Fruit fly (Drosophila melanogaster): ENCODE measurements around the gene Arl1.

The Arl1 gene

DNA sequence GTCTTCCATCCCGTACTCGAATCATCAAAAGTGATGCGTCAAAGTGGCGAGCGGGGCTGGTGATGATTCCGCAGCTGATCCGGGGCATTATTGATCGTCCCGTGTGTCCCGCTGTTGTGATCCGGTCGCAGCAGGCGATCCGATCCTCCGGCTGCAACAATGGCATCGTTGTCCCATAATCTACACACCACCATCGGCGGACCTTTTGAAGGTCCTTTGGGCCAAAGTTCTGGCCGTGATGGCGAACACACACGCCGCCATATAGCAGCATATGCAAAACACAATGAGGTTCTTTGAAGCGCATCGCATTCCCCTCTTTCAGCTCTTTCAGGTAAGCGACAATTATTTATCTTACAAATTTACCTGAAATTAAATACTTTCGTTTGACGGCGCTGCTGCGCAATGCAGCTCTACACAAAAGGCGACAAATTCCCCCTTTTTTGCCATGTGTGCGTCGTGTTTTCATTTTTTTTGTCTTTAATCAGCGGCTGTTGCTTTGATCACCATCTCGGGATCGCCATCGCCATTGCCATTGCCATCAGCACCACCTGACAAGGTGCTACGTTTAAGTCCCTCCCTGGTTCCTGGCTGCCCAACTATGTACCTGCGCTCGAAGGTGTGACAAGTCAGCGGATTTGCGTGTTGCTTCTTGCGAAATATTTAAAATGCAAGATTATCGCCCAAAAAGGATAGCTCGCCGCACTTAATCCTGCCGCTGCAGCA lies 34.8 kb downstream of the Arl1 start (continued):
- TF ChIP-seq sqz (GFP tag; optimal IDR thresholded peaks at IDR 0.05) = no peak

DNA sequence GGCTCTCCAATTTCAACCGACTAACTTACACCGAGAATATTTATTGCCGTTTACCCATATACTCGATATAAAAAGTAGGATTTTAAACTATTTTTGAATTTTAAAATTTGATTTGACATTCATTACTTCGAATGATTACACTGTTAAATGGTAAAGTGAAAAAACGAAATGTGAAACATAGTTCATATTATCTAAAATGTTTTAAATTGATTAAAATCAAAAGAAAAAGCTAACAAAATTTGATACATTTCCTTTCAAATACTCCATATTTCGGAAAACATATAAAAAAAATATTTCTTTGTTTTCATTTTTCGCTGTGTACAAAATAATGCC lies 35.3 kb downstream of the Arl1 start:
- TF ChIP-seq CkIIα-i1 (GFP tag; IDR thresholded peaks at IDR 0.05) = no peak
- no peak for TF ChIP-seq CG7357 (GFP tag; IDR thresholded peaks at IDR 0.05)
- no peak for TF ChIP-seq CG14014 (GFP tag; IDR thresholded peaks at IDR 0.05)
- TF ChIP-seq dimm (GFP tag; IDR thresholded peaks at IDR 0.05) = no peak
- TF ChIP-seq CG13624 (GFP tag; optimal IDR thresholded peaks at IDR 0.05) = no peak
- peak; percentile 19 for TF ChIP-seq CG7271 (tag; optimal IDR thresholded peaks at IDR 0.05)
- TF ChIP-seq CG18262 (tag; optimal IDR thresholded peaks at IDR 0.05) = peak; percentile 52
- TF ChIP-seq CG18011 (GFP tag; optimal IDR thresholded peaks at IDR 0.05) = no peak
- TF ChIP-seq CG9876 (GFP tag; optimal IDR thresholded peaks at IDR 0.05) = no peak
- TF ChIP-seq wdn (GFP tag; IDR thresholded peaks at IDR 0.05) = no peak
- TF ChIP-seq CG12155 (GFP tag; optimal IDR thresholded peaks at IDR 0.05) = no peak
- TF ChIP-seq prd (optimal IDR thresholded peaks at IDR 0.05) = no peak
- TF ChIP-seq prd (GFP tag; IDR thresholded peaks at IDR 0.05) = peak; percentile 48; the same call in 1 of the 3 replicates
- TF ChIP-seq en (GFP tag; optimal IDR thresholded peaks at IDR 0.05) = no peak
- TF ChIP-seq bcd (GFP tag; optimal IDR thresholded peaks at IDR 0.05) = no peak
- no peak for TF ChIP-seq pita (GFP tag; optimal IDR thresholded peaks at IDR 0.05)
- TF ChIP-seq CG1603 (tag; optimal IDR thresholded peaks at IDR 0.05) = no peak
- no peak for TF ChIP-seq Spps (tag; optimal IDR thresholded peaks at IDR 0.05)
- TF ChIP-seq Bgb (GFP tag; IDR thresholded peaks at IDR 0.05; ENCODE audit: partially characterized antibody) = no peak
- peak; percentile 20 for TF ChIP-seq CG17829 (tag; optimal IDR thresholded peaks at IDR 0.05)
- peak in 1 of 3 experiments; percentile 19 for TF ChIP-seq lola (GFP tag; optimal IDR thresholded peaks at IDR 0.05)
- no peak for TF ChIP-seq trem (tag; optimal IDR thresholded peaks at IDR 0.05)
- TF ChIP-seq pan (optimal IDR thresholded peaks at IDR 0.05) = no peak
- TF ChIP-seq pan (GFP tag; optimal IDR thresholded peaks at IDR 0.05 in 1 of 2, IDR thresholded peaks at IDR 0.05 in 1 of 2) = no peak
- no peak for TF ChIP-seq CG1832 (GFP tag; optimal IDR thresholded peaks at IDR 0.05)
- no peak for TF ChIP-seq Fer2 (tag; optimal IDR thresholded peaks at IDR 0.05)
- no peak for TF ChIP-seq pnt (GFP tag; optimal IDR thresholded peaks at IDR 0.05)
- no peak for TF ChIP-seq eyg (GFP tag; optimal IDR thresholded peaks at IDR 0.05)
- no peak for TF ChIP-seq D (optimal IDR thresholded peaks at IDR 0.05)
- no peak for TF ChIP-seq D (GFP tag; optimal IDR thresholded peaks at IDR 0.05)
- TF ChIP-seq Gsc (GFP tag; IDR thresholded peaks at IDR 0.05) = no peak
- TF ChIP-seq CG2712 (tag; optimal IDR thresholded peaks at IDR 0.05) = peak; percentile 38
- TF ChIP-seq cwo (GFP tag; optimal IDR thresholded peaks at IDR 0.05) = no peak
- no peak for TF ChIP-seq CG3995 (GFP tag; optimal IDR thresholded peaks at IDR 0.05)
- TF ChIP-seq gem (tag; optimal IDR thresholded peaks at IDR 0.05) = peak; percentile 27
- TF ChIP-seq Ptx1 (GFP tag; IDR thresholded peaks at IDR 0.05) = no peak
- TF ChIP-seq her (GFP tag; optimal IDR thresholded peaks at IDR 0.05) = no peak
- no peak for TF ChIP-seq CG18619 (GFP tag; optimal IDR thresholded peaks at IDR 0.05)
- no peak for TF ChIP-seq CTCF (GFP tag; optimal IDR thresholded peaks at IDR 0.05)
- TF ChIP-seq Dp (GFP tag; optimal IDR thresholded peaks at IDR 0.05) = no peak
- no peak for TF ChIP-seq tup (GFP tag; optimal IDR thresholded peaks at IDR 0.05)
- TF ChIP-seq cg (GFP tag; optimal IDR thresholded peaks at IDR 0.05) = no peak
- peak; percentile 43 for TF ChIP-seq CG10267 (tag; optimal IDR thresholded peaks at IDR 0.05)
- TF ChIP-seq Sry-β (GFP tag; optimal IDR thresholded peaks at IDR 0.05) = no peak
- TF ChIP-seq CG10979 (tag; optimal IDR thresholded peaks at IDR 0.05) = peak; percentile 2
- no peak for TF ChIP-seq ATbp (GFP tag; optimal IDR thresholded peaks at IDR 0.05)
- no peak for TF ChIP-seq CG9932 (GFP tag; IDR thresholded peaks at IDR 0.05)
- TF ChIP-seq Blimp-1 (GFP tag; optimal IDR thresholded peaks at IDR 0.05) = peak; percentile 30
- TF ChIP-seq CG11247 (GFP tag; IDR thresholded peaks at IDR 0.05) = no peak
